Fruit fly (Drosophila melanogaster): ENCODE measurements around the gene Prps.

Prps gene

dm6 chr3L:9696650-9697526 lies at the start of gene Prps (continued):
- TF ChIP-seq her (GFP tag; optimal IDR thresholded peaks at IDR 0.05) = peak; percentile 91
- TF ChIP-seq CG12155 (GFP tag; optimal IDR thresholded peaks at IDR 0.05) = peak; percentile 59
- peak; percentile 84 for TF ChIP-seq tin (GFP tag; optimal IDR thresholded peaks at IDR 0.05)

DNA sequence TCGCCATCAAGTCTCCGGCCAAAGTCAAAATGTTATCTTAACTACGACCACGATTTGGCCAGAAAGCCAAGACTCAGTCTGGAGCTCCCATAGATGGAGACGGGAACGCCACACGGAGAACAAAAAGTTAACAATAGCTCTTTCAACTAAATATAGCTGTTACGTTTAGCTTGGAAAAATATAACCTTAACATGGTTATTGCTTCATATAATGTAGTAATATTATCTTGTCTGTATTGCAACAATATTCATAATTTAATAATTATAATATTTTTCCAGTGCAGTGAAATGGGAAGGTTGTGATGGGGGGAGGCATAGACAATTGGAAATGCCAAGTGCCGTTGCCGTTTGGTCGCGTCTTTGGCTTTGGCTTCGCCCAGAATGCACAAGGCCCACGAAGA lies 48.9 kb upstream of the Prps start:
- TF ChIP-seq CG1647 (GFP tag; optimal IDR thresholded peaks at IDR 0.05) (no peak), Sox102F (GFP tag; optimal IDR thresholded peaks at IDR 0.05) (no peak), Drgx (GFP tag; IDR thresholded peaks at IDR 0.05) (peak; percentile 79), CHES-1-like (GFP tag; optimal IDR thresholded peaks at IDR 0.05) (no peak), seq (GFP tag; IDR thresholded peaks at IDR 0.05) (no peak), br (optimal IDR thresholded peaks at IDR 0.05) (no peak), tll (GFP tag; optimal IDR thresholded peaks at IDR 0.05) (no peak), dan (GFP tag; IDR thresholded peaks at IDR 0.05) (no peak), bsh (GFP tag; optimal IDR thresholded peaks at IDR 0.05) (peak; percentile 8 to 9), sens (GFP tag) (peak; percentile 66), Doc2 (GFP tag; IDR thresholded peaks at IDR 0.05) (no peak), Sox100B (GFP tag; optimal IDR thresholded peaks at IDR 0.05) (no peak), Blimp-1 (GFP tag; optimal IDR thresholded peaks at IDR 0.05) (peak; percentile 11), CG2712 (tag; optimal IDR thresholded peaks at IDR 0.05) (peak; percentile 31), CG10654 (GFP tag; optimal IDR thresholded peaks at IDR 0.05) (no peak), Usf (GFP tag; optimal IDR thresholded peaks at IDR 0.05) (no peak), Fer3 (tag; optimal IDR thresholded peaks at IDR 0.05) (no peak), Xrp1 (GFP tag; IDR thresholded peaks at IDR 0.05) (no peak), MBD-R2 (GFP tag; IDR thresholded peaks at IDR 0.05) (no peak)

dm6 chr3L:9744060-9744549 lies 47.6 kb upstream of the Prps start:
- TF ChIP-seq CG9437 (GFP tag; optimal IDR thresholded peaks at IDR 0.05) (peak; percentile 72), rib (GFP tag; IDR thresholded peaks at IDR 0.05) (peak; percentile 74), ttk (GFP tag; IDR thresholded peaks at IDR 0.05) (peak; percentile 91), Gug (GFP tag; IDR thresholded peaks at IDR 0.05) (peak; percentile 73), tin (GFP tag; optimal IDR thresholded peaks at IDR 0.05) (peak; percentile 95), CG10147 (GFP tag; optimal IDR thresholded peaks at IDR 0.05) (peak; percentile 91), CG11504 (tag; optimal IDR thresholded peaks at IDR 0.05) (peak; percentile 100), CG6765 (GFP tag; optimal IDR thresholded peaks at IDR 0.05) (peak; percentile 1), Mad (GFP tag; optimal IDR thresholded peaks at IDR 0.05) (peak; percentile 35), cad (GFP tag; optimal IDR thresholded peaks at IDR 0.05) (no peak), ara (GFP tag; IDR thresholded peaks at IDR 0.05) (peak; percentile 83), grau (tag; optimal IDR thresholded peaks at IDR 0.05) (peak; percentile 84), CG2712 (tag; optimal IDR thresholded peaks at IDR 0.05) (peak; percentile 95), pnt (GFP tag; optimal IDR thresholded peaks at IDR 0.05) (peak; percentile 78), sens-2 (GFP tag; IDR thresholded peaks at IDR 0.05) (peak; percentile 71), ci (GFP tag; IDR thresholded peaks at IDR 0.05) (peak; percentile 74), CG12942 (GFP tag; optimal IDR thresholded peaks at IDR 0.05) (peak; percentile 47), CTCF (GFP tag; optimal IDR thresholded peaks at IDR 0.05) (peak; percentile 64), ham (GFP tag; IDR thresholded peaks at IDR 0.05) (no peak), CG10959 (GFP tag; IDR thresholded peaks at IDR 0.05) (peak; percentile 64), Jarid2 (GFP tag; optimal IDR thresholded peaks at IDR 0.05) (peak; percentile 66), CG32767 (GFP tag; IDR thresholded peaks at IDR 0.05) (peak; percentile 81), cas (GFP tag; IDR thresholded peaks at IDR 0.05) (peak; percentile 70; the same call in 1 of the 2 replicates), croc (GFP tag; conservative IDR thresholded peaks at IDR 0.05) (peak; percentile 92), Ssrp (tag; optimal IDR thresholded peaks at IDR 0.05) (peak; percentile 74), CG10543 (GFP tag; optimal IDR thresholded peaks at IDR 0.05) (peak; percentile 45), Poxn (GFP tag; IDR thresholded peaks at IDR 0.05) (no peak), HHEX (GFP tag; optimal IDR thresholded peaks at IDR 0.05) (peak; percentile 91), Gsc (GFP tag; IDR thresholded peaks at IDR 0.05) (peak; percentile 67)

Measured in whole organism, embryonic.